Fruit fly (Drosophila melanogaster): Measurements from ENCODE around the gene Cpr72Ea.

- TF ChIP-seq brk (GFP tag; optimal IDR thresholded peaks at IDR 0.05) = no peak
- TF ChIP-seq sage (GFP tag; optimal IDR thresholded peaks at IDR 0.05) = no peak
- TF ChIP-seq CG9705 (GFP tag; optimal IDR thresholded peaks at IDR 0.05) = no peak
- no peak for TF ChIP-seq Hr78 (GFP tag; optimal IDR thresholded peaks at IDR 0.05)
Observed at dm6 chr3L:16330740-16331139, 31.7 kb upstream of the Cpr72Ea start, which contains the start of gene CG33060.
